Worm (Caenorhabditis elegans): ENCODE results near the gene clec-143.

Gene clec-143

DNA sequence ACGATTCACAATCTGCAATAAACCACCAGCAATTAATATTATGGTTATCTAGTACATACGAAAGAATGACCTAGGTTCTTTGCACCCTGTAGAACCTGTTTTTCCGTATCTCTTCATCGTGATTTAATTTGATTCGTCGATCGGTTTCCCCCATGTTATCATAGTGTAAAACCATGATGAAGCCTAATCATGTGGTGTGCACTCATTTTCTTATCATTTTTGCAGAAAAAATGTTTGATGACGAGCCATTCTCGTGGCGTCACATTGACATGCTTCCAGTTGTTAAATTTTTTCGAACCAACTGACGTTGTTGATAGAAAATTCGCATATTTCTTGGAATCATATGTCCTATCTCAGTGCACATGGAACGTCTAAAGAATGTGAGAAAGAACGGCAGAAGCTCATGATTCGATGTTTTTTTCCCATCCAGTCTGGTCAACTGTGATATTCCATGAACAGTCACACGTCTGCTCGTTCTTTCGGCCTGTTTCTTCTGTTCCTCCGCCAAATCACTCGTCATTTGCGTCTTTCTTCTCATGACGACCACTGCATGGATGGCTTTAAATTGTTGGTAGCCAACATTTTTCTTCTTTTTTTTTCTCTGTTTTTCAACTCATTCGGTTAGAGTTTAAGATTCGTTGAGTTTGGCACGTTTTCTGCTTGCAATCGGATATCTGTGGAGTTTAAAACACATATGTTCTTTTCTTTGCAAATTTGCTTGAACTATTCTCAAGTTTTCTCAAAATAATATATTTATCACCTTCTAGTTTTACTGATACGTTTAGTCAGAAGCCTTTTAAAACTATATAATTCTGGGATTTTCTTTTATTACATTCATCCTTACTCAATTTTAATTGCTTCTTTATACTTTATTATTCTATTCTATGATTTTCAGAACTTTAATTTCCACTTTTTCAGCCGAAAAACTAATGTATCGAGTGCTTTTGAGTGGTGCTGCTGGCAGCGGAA lies 22.5 kb downstream of the clec-143 start, which contains the start of gene ZK673.2 (continued):
- TF ChIP-seq nhr-90 (tag; optimal IDR thresholded peaks at IDR 0.05; ENCODE audit: poor library complexity): peak; percentile 46
- no peak for TF ChIP-seq nhr-237 (tag; optimal IDR thresholded peaks at IDR 0.05)
- no peak for TF ChIP-seq unc-86 (tag; optimal IDR thresholded peaks at IDR 0.05)
- no peak for TF ChIP-seq tlp-1 (tag; optimal IDR thresholded peaks at IDR 0.05)
- TF ChIP-seq unc-130 (tag; optimal IDR thresholded peaks at IDR 0.05): no peak
- peak in 4 of 6 experiments; percentile 22 to 92 (median 51) for TF ChIP-seq elt-3 (tag; optimal IDR thresholded peaks at IDR 0.05)
- TF ChIP-seq unc-98 (GFP tag; IDR thresholded peaks at IDR 0.05): no peak
- TF ChIP-seq hlh-4 (tag; optimal IDR thresholded peaks at IDR 0.05): no peak
- no peak for TF ChIP-seq ztf-4 (tag; optimal IDR thresholded peaks at IDR 0.05)
- TF ChIP-seq nhr-28 (tag; optimal IDR thresholded peaks at IDR 0.05): no peak
- TF ChIP-seq fkh-8 (tag; optimal IDR thresholded peaks at IDR 0.05): peak; percentile 29
- no peak for TF ChIP-seq unc-62 (GFP tag; optimal IDR thresholded peaks at IDR 0.05)
- no peak for TF ChIP-seq efl-1 (optimal IDR thresholded peaks at IDR 0.05)
- peak; percentile 7 to 93 for TF ChIP-seq efl-1 (GFP tag; optimal IDR thresholded peaks at IDR 0.05 in 1 of 2)
- TF ChIP-seq mab-9 (GFP tag; IDR thresholded peaks at IDR 0.05): no peak
- TF ChIP-seq irx-1 (tag; optimal IDR thresholded peaks at IDR 0.05): no peak
- no peak for TF ChIP-seq xbp-1 (tag; optimal IDR thresholded peaks at IDR 0.05)
- peak; percentile 74 for TF ChIP-seq elt-2 (tag; optimal IDR thresholded peaks at IDR 0.05)
- TF ChIP-seq C16A3.4 (tag; optimal IDR thresholded peaks at IDR 0.05): no peak
- no peak for TF ChIP-seq fos-1 (tag; optimal IDR thresholded peaks at IDR 0.05)
- no peak for TF ChIP-seq fkh-10 (GFP tag; optimal IDR thresholded peaks at IDR 0.05)
- peak; percentile 64 for TF ChIP-seq lin-14 (GFP tag; optimal IDR thresholded peaks at IDR 0.05)
- peak in 1 of 2 experiments; percentile 53 for TF ChIP-seq lsy-2 (tag; optimal IDR thresholded peaks at IDR 0.05)
- TF ChIP-seq dsc-1 (tag; optimal IDR thresholded peaks at IDR 0.05): no peak
- no peak for TF ChIP-seq egl-13 (tag; optimal IDR thresholded peaks at IDR 0.05)
- TF ChIP-seq zag-1 (tag; optimal IDR thresholded peaks at IDR 0.05): no peak
- TF ChIP-seq grh-1 (GFP tag; IDR thresholded peaks at IDR 0.05): peak; percentile 72
- no peak for TF ChIP-seq ztf-11 (tag; optimal IDR thresholded peaks at IDR 0.05)
- no peak for TF ChIP-seq lir-3 (tag; optimal IDR thresholded peaks at IDR 0.05; ENCODE audit: poor library complexity)
- peak; percentile 32 for TF ChIP-seq nhr-11 (tag; optimal IDR thresholded peaks at IDR 0.05)
- peak in 1 of 2 experiments; percentile 64 for TF ChIP-seq mdl-1 (tag; optimal IDR thresholded peaks at IDR 0.05)
- no peak for TF ChIP-seq zip-4 (GFP tag; optimal IDR thresholded peaks at IDR 0.05)
- no peak for TF ChIP-seq isw-1 (GFP tag; IDR thresholded peaks at IDR 0.05)
- TF ChIP-seq lin-35 (GFP tag; optimal IDR thresholded peaks at IDR 0.05): peak in 1 of 2 experiments; percentile 51
- no peak for TF ChIP-seq skn-1 (tag; optimal IDR thresholded peaks at IDR 0.05)
- no peak for TF ChIP-seq ama-1 (optimal IDR thresholded peaks at IDR 0.05)
- TF ChIP-seq unc-30 (tag; optimal IDR thresholded peaks at IDR 0.05): no peak
- TF ChIP-seq vab-15 (tag; optimal IDR thresholded peaks at IDR 0.05): peak; percentile 1
- peak; percentile 80 for TF ChIP-seq blmp-1 (tag; optimal IDR thresholded peaks at IDR 0.05)
- no peak for TF ChIP-seq ceh-90 (tag; optimal IDR thresholded peaks at IDR 0.05)
- TF ChIP-seq lin-15B (tag; optimal IDR thresholded peaks at IDR 0.05): no peak
- no peak for TF ChIP-seq fkh-4 (tag; optimal IDR thresholded peaks at IDR 0.05; ENCODE audit: borderline replicate concordance)
- no peak for TF ChIP-seq snpc-4 (tag; optimal IDR thresholded peaks at IDR 0.05)
- TF ChIP-seq sup-37 (GFP tag; optimal IDR thresholded peaks at IDR 0.05): no peak
- TF ChIP-seq mep-1 (tag; optimal IDR thresholded peaks at IDR 0.05): peak; percentile 38

Data from whole organism, L1 larva.